Worm (Caenorhabditis elegans) whole organism, L4/young adult: ENCODE measurements around the gene C01B9.4.

Experiments used
- dao-5 ChIP-seq: sonication (generic microtip); optimal IDR thresholded peaks from 2 replicates; lab custom pipeline; 2016; ENCODE audit warnings: missing genotype, missing genetic modification characterization, moderate library complexity, missing compliant biosample characterization
- him-1 ChIP-seq: sonication (generic microtip); optimal IDR thresholded peaks from 2 replicates; lab custom pipeline; 2016; ENCODE audit warnings: missing genotype, missing genetic modification reagents, missing genetic modification characterization, missing compliant biosample characterization

- no peak for TF ChIP-seq dao-5 (tag; lab: Kevin White, UChicago)
- no peak for TF ChIP-seq him-1 (tag; lab: Kevin White, UChicago)
Observed at ce11 chrII:13828597-13828996, 44.8 kb upstream of the C01B9.4 start, which contains the start of gene his-42.
